Fruit fly (Drosophila melanogaster): ENCODE measurements around the gene sba.
"Not testable (repeated sequence)": the region's sequence is repeated elsewhere in the genome, so short reads cannot be mapped to it uniquely, and the experiment has no call there.

The sba gene

DNA sequence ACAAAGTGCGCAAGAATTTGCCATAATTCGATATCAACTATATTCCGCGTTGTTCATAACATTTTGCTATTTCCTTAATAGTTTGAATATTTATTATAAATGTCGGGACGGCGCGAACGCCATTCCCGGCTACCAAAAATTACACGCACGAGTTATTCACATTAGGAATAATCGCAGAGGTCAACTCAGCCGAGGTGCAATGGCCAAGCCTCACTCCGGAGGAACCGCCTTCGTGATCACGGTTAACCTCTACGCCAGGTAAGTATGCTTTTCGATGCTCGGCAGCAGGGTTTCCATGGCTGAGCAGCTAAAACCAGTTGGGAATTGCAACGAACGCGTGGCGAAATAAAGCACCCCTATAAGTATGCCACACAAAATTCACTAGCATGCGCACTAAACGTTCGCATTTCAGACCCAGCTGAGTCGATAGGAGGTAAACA lies 63.4 kb downstream of the sba start (continued):
- TF ChIP-seq CG16813 (GFP tag; IDR thresholded peaks at IDR 0.05; ENCODE audit: partially characterized antibody): peak; percentile 46; the same call in 1 of the 3 replicates
- TF ChIP-seq CG11085 (GFP tag; IDR thresholded peaks at IDR 0.05): peak; percentile 68; the same call in 1 of the 2 replicates
- TF ChIP-seq ewg (GFP tag; optimal IDR thresholded peaks at IDR 0.05): peak; percentile 85
- peak; percentile 65; the same call in 1 of the 3 replicates for TF ChIP-seq z (GFP tag; IDR thresholded peaks at IDR 0.05)
- peak; percentile 56; the same call in 2 of the 3 replicates for TF ChIP-seq HLH4C (GFP tag; IDR thresholded peaks at IDR 0.05; ENCODE audit: partially characterized antibody)
- TF ChIP-seq klu (GFP tag; IDR thresholded peaks at IDR 0.05): peak; percentile 26; the same call in 1 of the 2 replicates
- peak; percentile 41 for TF ChIP-seq CG18619 (GFP tag; optimal IDR thresholded peaks at IDR 0.05)
- TF ChIP-seq CG11695 (GFP tag; IDR thresholded peaks at IDR 0.05): peak; percentile 64; the same call in 2 of the 3 replicates
- peak; percentile 69 for TF ChIP-seq chn (GFP tag; optimal IDR thresholded peaks at IDR 0.05)
- peak; percentile 93 for TF ChIP-seq CG42726 (GFP tag; IDR thresholded peaks at IDR 0.05; ENCODE audit: partially characterized antibody)
- TF ChIP-seq CG10209 (GFP tag; optimal IDR thresholded peaks at IDR 0.05): peak; percentile 74
- peak; percentile 52 for TF ChIP-seq CG9727 (GFP tag; optimal IDR thresholded peaks at IDR 0.05)
- TF ChIP-seq CG3065 (GFP tag; optimal IDR thresholded peaks at IDR 0.05): peak; percentile 6
- peak; percentile 31; the same call in 1 of the 2 replicates for TF ChIP-seq Taf1 (GFP tag; IDR thresholded peaks at IDR 0.05)
- TF ChIP-seq Hand (GFP tag; optimal IDR thresholded peaks at IDR 0.05): peak; percentile 11
- peak; percentile 56 for TF ChIP-seq Dad (GFP tag; optimal IDR thresholded peaks at IDR 0.05)
- TF ChIP-seq CG7786 (GFP tag; optimal IDR thresholded peaks at IDR 0.05): peak; percentile 73
- TF ChIP-seq hkb (optimal IDR thresholded peaks at IDR 0.05): not testable (repeated sequence)
- TF ChIP-seq hkb (GFP tag; IDR thresholded peaks at IDR 0.05): peak; percentile 78
- 0 out of 3 replicates have a peak, but pooled peaks have one; percentile 29 for TF ChIP-seq CG14860 (GFP tag; IDR thresholded peaks at IDR 0.05; ENCODE audit: partially characterized antibody)
- TF ChIP-seq Pdp1 (GFP tag; optimal IDR thresholded peaks at IDR 0.05): peak; percentile 39 to 65
- TF ChIP-seq CG1792 (GFP tag; optimal IDR thresholded peaks at IDR 0.05): peak; percentile 54
- TF ChIP-seq tgo (GFP tag; IDR thresholded peaks at IDR 0.05): peak; percentile 71; the same call in 2 of the 3 replicates
- peak; percentile 31 for TF ChIP-seq CG4424 (GFP tag; optimal IDR thresholded peaks at IDR 0.05)
- TF ChIP-seq CG30403 (GFP tag; optimal IDR thresholded peaks at IDR 0.05): peak; percentile 38
- peak; percentile 77 for TF ChIP-seq ara (GFP tag; IDR thresholded peaks at IDR 0.05)
- peak; percentile 80 for TF ChIP-seq CG9932 (GFP tag; IDR thresholded peaks at IDR 0.05)
- peak; percentile 30; the same call in 1 of the 3 replicates for TF ChIP-seq row (GFP tag; IDR thresholded peaks at IDR 0.05)
- TF ChIP-seq CG2120 (GFP tag; optimal IDR thresholded peaks at IDR 0.05): peak; percentile 76
- peak; percentile 39 for TF ChIP-seq Sox102F (GFP tag; optimal IDR thresholded peaks at IDR 0.05)
- peak; percentile 19 for TF ChIP-seq Atf3 (GFP tag; optimal IDR thresholded peaks at IDR 0.05)
- TF ChIP-seq CG11398 (GFP tag; optimal IDR thresholded peaks at IDR 0.05): peak; percentile 74
- peak; percentile 26 for TF ChIP-seq ATbp (GFP tag; optimal IDR thresholded peaks at IDR 0.05)
- TF ChIP-seq Hr78 (GFP tag; optimal IDR thresholded peaks at IDR 0.05): peak in 1 of 2 experiments; percentile 83
- peak; percentile 40; the same call in 1 of the 3 replicates for TF ChIP-seq Aef1 (GFP tag; IDR thresholded peaks at IDR 0.05)
- TF ChIP-seq mld (GFP tag; IDR thresholded peaks at IDR 0.05; ENCODE audit: partially characterized antibody): peak; percentile 77; the same call in 2 of the 3 replicates
- TF ChIP-seq org-1 (GFP tag; optimal IDR thresholded peaks at IDR 0.05): peak; percentile 15
- TF ChIP-seq CG33557 (GFP tag; optimal IDR thresholded peaks at IDR 0.05): peak; percentile 23
- TF ChIP-seq CG15696 (tag; optimal IDR thresholded peaks at IDR 0.05): peak; percentile 63
- TF ChIP-seq ems (GFP tag; optimal IDR thresholded peaks at IDR 0.05): peak; percentile 56
- peak; percentile 77; the same call in 1 of the 3 replicates for TF ChIP-seq ken (GFP tag; IDR thresholded peaks at IDR 0.05)
- TF ChIP-seq toy (GFP tag; IDR thresholded peaks at IDR 0.05): 0 out of 2 replicates have a peak, but pooled peaks have one; percentile 22
- peak; percentile 65 for TF ChIP-seq CG3847 (GFP tag; IDR thresholded peaks at IDR 0.05)
- TF ChIP-seq CG6272 (GFP tag; IDR thresholded peaks at IDR 0.05): peak; percentile 71
- TF ChIP-seq CG2875 (GFP tag; optimal IDR thresholded peaks at IDR 0.05): peak; percentile 29
- TF ChIP-seq Deaf1 (tag; optimal IDR thresholded peaks at IDR 0.05): peak; percentile 51
- TF ChIP-seq CG3281 (GFP tag; optimal IDR thresholded peaks at IDR 0.05): peak; percentile 47
- peak; percentile 16 for TF ChIP-seq CG4328 (GFP tag; optimal IDR thresholded peaks at IDR 0.05)
- TF ChIP-seq Hr51 (GFP tag; optimal IDR thresholded peaks at IDR 0.05): peak; percentile 42 to 81

All from whole organism, embryonic.